Worm (Caenorhabditis elegans) whole organism, early embryonic: ENCODE measurements around the gene C53A5.9.

Experiments
- ama-1 ChIP-seq: fragments of 150-350 bp; optimal IDR thresholded peaks from 2 replicates; lab custom pipeline; 2014
- ceh-36 ChIP-seq: sonication (generic microtip); optimal IDR thresholded peaks from 2 replicates; lab custom pipeline; 2016; ENCODE audit warnings: missing genetic modification characterization, inconsistent platforms, missing compliant biosample characterization
- ets-7 ChIP-seq: sonication (generic microtip); optimal IDR thresholded peaks from 2 replicates; lab custom pipeline; 2016; ENCODE audit warnings: missing genotype, missing genetic modification characterization, missing compliant biosample characterization
- flt-1 ChIP-seq: fragments of 200-800 bp; sonication (Bioruptor generic); IDR thresholded peaks from 2 replicates; pipeline ENCODE4 v1.3.6; 2022; ENCODE audit warnings: missing genetic modification characterization, missing compliant biosample characterization
- hmbx-1 ChIP-seq: sonication (generic microtip); optimal IDR thresholded peaks from 2 replicates; lab custom pipeline; 2016; ENCODE audit warnings: mild to moderate bottlenecking, missing genetic modification characterization, missing compliant biosample characterization
- hnd-1 ChIP-seq: sonication (generic microtip); optimal IDR thresholded peaks from 2 replicates; lab custom pipeline; 2016; ENCODE audit warnings: missing genetic modification characterization, missing compliant biosample characterization

ce11 chrV:14527210-14527609 lies 31.4 kb downstream of the C53A5.9 start:
- TF ChIP-seq flt-1: no peak
- TF ChIP-seq ets-7 (tag; lab: Kevin White, UChicago): no peak
- no peak for TF ChIP-seq ceh-36 (tag; lab: Kevin White, UChicago)
- TF ChIP-seq ama-1: no peak
- no peak for TF ChIP-seq hmbx-1 (tag; lab: Kevin White, UChicago)
- no peak for TF ChIP-seq hnd-1 (tag; lab: Kevin White, UChicago)
